Fruit fly (Drosophila melanogaster): ENCODE data around the gene Cyp28c1.

dm6 chrX:11841702-11842378 lies 2.4 kb downstream of the Cyp28c1 start:
- TF ChIP-seq h (optimal IDR thresholded peaks at IDR 0.05) (no peak), insv (optimal IDR thresholded peaks at IDR 0.05) (no peak), ttk (optimal IDR thresholded peaks at IDR 0.05) (no peak)

All from Kc167 (cell line).